Worm (Caenorhabditis elegans) whole organism, young adult: ENCODE measurements around the gene sdhb-1.

Experiments used
- ama-1 ChIP-seq, 3 experiments: fragments of 150-350 bp in 1 of 3; sonication (generic microtip) in 2 of 3; optimal IDR thresholded peaks; 2 replicates each; lab custom pipeline; 2014 to 2018; ENCODE audit warnings: missing biosample characterization in 2 of 3, missing genetic modification characterization in 2 of 3, missing genetic modification reagents in 2 of 3
- sdz-38 ChIP-seq: sonication (generic microtip); optimal IDR thresholded peaks from 2 replicates; lab custom pipeline; 2016; ENCODE audit warnings: missing genotype, missing genetic modification characterization, missing compliant biosample characterization
- snpc-4 ChIP-seq, 5 experiments: fragments of 150-350 bp in 1 of 5; sonication (generic microtip) in 4 of 5; optimal IDR thresholded peaks; 2 replicates each; lab custom pipeline; 2014 to 2018; ENCODE audit warnings: missing genetic modification characterization in 5 of 5, missing biosample characterization in 3 of 5, antibody characterized with exemption in 2 of 5, mild to moderate bottlenecking in 2 of 5, missing compliant biosample characterization in 2 of 5, missing genotype in 2 of 5, moderate library complexity in 2 of 5, missing genetic modification reagents in 1 of 5
- unc-130 ChIP-seq: sonication (generic microtip); optimal IDR thresholded peaks from 2 replicates; lab custom pipeline; 2016; ENCODE audit warnings: missing genetic modification reagents, missing genetic modification characterization, missing compliant biosample characterization
- ztf-18 ChIP-seq: sonication (generic microtip); optimal IDR thresholded peaks from 2 replicates; lab custom pipeline; 2016; ENCODE audit warnings: missing genotype, mild to moderate bottlenecking, missing genetic modification characterization, missing compliant biosample characterization

- TF ChIP-seq sdz-38 (tag; lab: Kevin White, UChicago) (no peak), ama-1 (optimal IDR thresholded peaks at IDR 0.05; lab: Kevin White, UChicago) (no peak), ama-1 (GFP tag; optimal IDR thresholded peaks at IDR 0.05; lab: Kevin White, UChicago) (no peak), ztf-18 (tag; lab: Kevin White, UChicago) (no peak), unc-130 (GFP tag; lab: Kevin White, UChicago) (no peak), snpc-4 (GFP tag; optimal IDR thresholded peaks at IDR 0.05; lab: Kevin White, UChicago) (no peak), snpc-4 (tag; optimal IDR thresholded peaks at IDR 0.05; lab: Kevin White, UChicago) (no peak)
Measured at ce11 chrII:9379796-9380195, 27.3 kb upstream of the sdhb-1 start, which contains the start of gene srh-48.
